Worm (Caenorhabditis elegans): Measurements from ENCODE around the gene cit-1.1.

- TF ChIP-seq nhr-28 (tag; optimal IDR thresholded peaks at IDR 0.05) (no peak), ceh-43 (GFP tag; optimal IDR thresholded peaks at IDR 0.05) (no peak), nhr-76 (tag; optimal IDR thresholded peaks at IDR 0.05) (no peak), unc-62 (GFP tag; optimal IDR thresholded peaks at IDR 0.05) (no peak), elt-3 (tag; optimal IDR thresholded peaks at IDR 0.05) (no peak), ham-2 (GFP tag; optimal IDR thresholded peaks at IDR 0.05) (no peak), flh-1 (GFP tag; optimal IDR thresholded peaks at IDR 0.05) (no peak), ces-1 (GFP tag; optimal IDR thresholded peaks at IDR 0.05) (no peak)
These were observed 7.4 kb upstream of the cit-1.1 start for ce11 chrIII:8017053-8017452.

Data from whole organism, mixed stage, embryonic.